Fruit fly (Drosophila melanogaster): ENCODE results near the gene M1BP.

dm6 chr3R:8744198-8744597 is 12.7 kb upstream of the M1BP start:
- TF ChIP-seq scrt (GFP tag; optimal IDR thresholded peaks at IDR 0.05) (no peak), Vsx1 (GFP tag; optimal IDR thresholded peaks at IDR 0.05) (peak; percentile 40), CG9817 (tag; optimal IDR thresholded peaks at IDR 0.05) (peak; percentile 29)

Measured in whole organism, embryonic.